Worm (Caenorhabditis elegans): ENCODE results near the gene F53H8.3.

ce11 chrX:982598-982997 is 44.3 kb downstream of the F53H8.3 start:
- TF ChIP-seq aptf-2 (GFP tag; conservative IDR thresholded peaks at IDR 0.05) (no peak), Y95B8A.8 (GFP tag; IDR thresholded peaks at IDR 0.05) (no peak), efl-1 (GFP tag; optimal IDR thresholded peaks at IDR 0.05) (no peak), B0035.1 (tag; optimal IDR thresholded peaks at IDR 0.05) (no peak), unc-62 (GFP tag; optimal IDR thresholded peaks at IDR 0.05) (no peak), Y67H2A.10 (GFP tag; conservative IDR thresholded peaks at IDR 0.05) (no peak), nfya-1 (tag; optimal IDR thresholded peaks at IDR 0.05; ENCODE audit: borderline replicate concordance, insufficient read depth) (no peak)
